Fruit fly (Drosophila melanogaster): ENCODE data around the gene Reps.

- TF ChIP-seq pan (optimal IDR thresholded peaks at IDR 0.05) (no peak), Dll (optimal IDR thresholded peaks at IDR 0.05) (no peak), usp (GFP tag; optimal IDR thresholded peaks at IDR 0.05) (no peak), EcR (GFP tag; optimal IDR thresholded peaks at IDR 0.05) (no peak)
These were observed 33.6 kb downstream of the Reps start for dm6 chr2L:11072880-11073279.

All from whole organism.